Worm (Caenorhabditis elegans) whole organism, L2 larva: ENCODE results near the gene zig-4.

Experiments used
- C34F6.9 ChIP-seq: fragments of 150-350 bp; optimal IDR thresholded peaks from 2 replicates; lab custom pipeline; 2014; ENCODE audit warnings: missing biosample characterization, missing genetic modification characterization
- F13H6.1 ChIP-seq: sonication (generic microtip); optimal IDR thresholded peaks from 2 replicates; lab custom pipeline; 2016; ENCODE audit warnings: missing genetic modification characterization, missing compliant biosample characterization
- R02D3.7 ChIP-seq: fragments of 150-350 bp; optimal IDR thresholded peaks from 2 replicates; lab custom pipeline; 2014; ENCODE audit warnings: missing biosample characterization, missing genetic modification characterization
- Y55F3AM.14 ChIP-seq: fragments of 200-800 bp; sonication (Bioruptor generic); optimal IDR thresholded peaks from 2 replicates; lab custom pipeline; 2018; ENCODE audit warnings: mild to moderate bottlenecking, missing genetic modification characterization, missing compliant biosample characterization
- ZK546.5 ChIP-seq: sonication (generic microtip); optimal IDR thresholded peaks from 2 replicates; lab custom pipeline; 2017; ENCODE audit warnings: missing biosample characterization, missing genetic modification characterization
- alr-1 ChIP-seq: fragments of 150-350 bp; optimal IDR thresholded peaks from 2 replicates; lab custom pipeline; 2014; ENCODE audit warnings: missing biosample characterization, missing genetic modification characterization
- aly-2 ChIP-seq: fragments of 150-350 bp; optimal IDR thresholded peaks from 2 replicates; lab custom pipeline; 2014; ENCODE audit warnings: missing biosample characterization, missing genetic modification characterization
- ama-1 ChIP-seq: fragments of 150-350 bp; optimal IDR thresholded peaks from 2 replicates; lab custom pipeline; 2018; ENCODE audit warnings: inconsistent platforms
- blmp-1 ChIP-seq: sonication (generic microtip); optimal IDR thresholded peaks from 2 replicates; lab custom pipeline; 2017; ENCODE audit warnings: missing genetic modification characterization, mild to moderate bottlenecking, missing compliant biosample characterization, antibody characterized with exemption, moderate library complexity; ENCODE audit not compliant: insufficient read depth
- ceh-16 ChIP-seq: fragments of 150-350 bp; optimal IDR thresholded peaks from 2 replicates; lab custom pipeline; 2014; ENCODE audit warnings: missing biosample characterization, missing genetic modification characterization
- crh-2 ChIP-seq: sonication (generic microtip); optimal IDR thresholded peaks from 2 replicates; lab custom pipeline; 2017; ENCODE audit warnings: missing biosample characterization, missing genetic modification characterization
- egl-27 ChIP-seq: sonication (generic microtip); optimal IDR thresholded peaks from 3 replicates; lab custom pipeline; 2017; ENCODE audit warnings: missing biosample characterization, missing genetic modification reagents, missing genetic modification characterization
- elt-1 ChIP-seq: fragments of 150-350 bp; optimal IDR thresholded peaks from 2 replicates; lab custom pipeline; 2014; ENCODE audit warnings: missing biosample characterization, missing genetic modification characterization
- elt-3 ChIP-seq: sonication (generic microtip); optimal IDR thresholded peaks from 2 replicates; lab custom pipeline; 2017; ENCODE audit warnings: missing biosample characterization, missing genetic modification characterization
- gmeb-1 ChIP-seq: fragments of 150-350 bp; optimal IDR thresholded peaks from 2 replicates; lab custom pipeline; 2014; ENCODE audit warnings: missing biosample characterization, missing genetic modification characterization
- lin-11 ChIP-seq: fragments of 150-350 bp; sonication (generic microtip); optimal IDR thresholded peaks from 2 replicates; lab custom pipeline; 2014; ENCODE audit warnings: missing biosample characterization, missing genetic modification characterization, inconsistent platforms, mixed read lengths
- lin-13 ChIP-seq: fragments of 150-350 bp; optimal IDR thresholded peaks from 2 replicates; lab custom pipeline; 2014; ENCODE audit warnings: missing biosample characterization, missing genetic modification reagents, missing genetic modification characterization
- lin-39 ChIP-seq: fragments of 150-350 bp; optimal IDR thresholded peaks from 2 replicates; lab custom pipeline; 2014; ENCODE audit warnings: missing biosample characterization, missing genetic modification reagents, missing genetic modification characterization
- lsy-2 ChIP-seq, 2 experiments: fragments of 150-350 bp in 1 of 2; sonication (generic microtip) in 1 of 2; optimal IDR thresholded peaks; 2 replicates each; lab custom pipeline; 2014 to 2017; ENCODE audit warnings: missing biosample characterization in 2 of 2, missing genetic modification characterization in 2 of 2
- mbf-1 ChIP-seq: sonication (generic microtip); optimal IDR thresholded peaks from 2 replicates; lab custom pipeline; 2017; ENCODE audit warnings: missing biosample characterization, missing genetic modification characterization
- mdl-1 ChIP-seq, 2 experiments: fragments of 150-350 bp in 1 of 2; sonication (generic microtip) in 1 of 2; optimal IDR thresholded peaks; 2 replicates each; lab custom pipeline; 2017; ENCODE audit warnings: missing biosample characterization in 2 of 2, missing genetic modification characterization in 2 of 2
- nhr-11 ChIP-seq: fragments of 150-350 bp; optimal IDR thresholded peaks from 2 replicates; lab custom pipeline; 2014; ENCODE audit warnings: missing biosample characterization, missing genetic modification characterization
- nhr-12 ChIP-seq: fragments of 150-350 bp; optimal IDR thresholded peaks from 2 replicates; lab custom pipeline; 2014; ENCODE audit warnings: missing biosample characterization, missing genetic modification characterization
- nhr-129 ChIP-seq: fragments of 150-350 bp; optimal IDR thresholded peaks from 2 replicates; lab custom pipeline; 2014; ENCODE audit warnings: missing biosample characterization, missing genetic modification characterization
- nhr-21 ChIP-seq: fragments of 150-350 bp; optimal IDR thresholded peaks from 2 replicates; lab custom pipeline; 2014; ENCODE audit warnings: missing biosample characterization, missing genetic modification characterization
- nhr-23 ChIP-seq: fragments of 150-350 bp; optimal IDR thresholded peaks from 2 replicates; lab custom pipeline; 2014; ENCODE audit warnings: missing biosample characterization, missing genetic modification reagents, missing genetic modification characterization
- nhr-237 ChIP-seq: fragments of 150-350 bp; optimal IDR thresholded peaks from 2 replicates; lab custom pipeline; 2014; ENCODE audit warnings: missing biosample characterization, missing genetic modification characterization
- nhr-25 ChIP-seq: fragments of 150-350 bp; sonication (generic microtip); optimal IDR thresholded peaks from 3 replicates; lab custom pipeline; 2014; ENCODE audit warnings: missing biosample characterization, missing genetic modification characterization
- nhr-6 ChIP-seq: fragments of 150-350 bp; optimal IDR thresholded peaks from 2 replicates; lab custom pipeline; 2014; ENCODE audit warnings: missing biosample characterization, missing genetic modification characterization
- nhr-77 ChIP-seq: fragments of 150-350 bp; optimal IDR thresholded peaks from 2 replicates; lab custom pipeline; 2014; ENCODE audit warnings: missing biosample characterization, missing genetic modification characterization
- peb-1 ChIP-seq: fragments of 150-350 bp; optimal IDR thresholded peaks from 2 replicates; lab custom pipeline; 2014; ENCODE audit warnings: missing biosample characterization, missing genetic modification characterization
- skn-1 ChIP-seq: sonication (generic microtip); optimal IDR thresholded peaks from 2 replicates; lab custom pipeline; 2017; ENCODE audit warnings: missing biosample characterization, missing genetic modification characterization
- sma-3 ChIP-seq: sonication (generic microtip); optimal IDR thresholded peaks from 2 replicates; lab custom pipeline; 2016; ENCODE audit warnings: missing genetic modification reagents, missing genetic modification characterization, missing compliant biosample characterization
- snpc-4 ChIP-seq: fragments of 150-350 bp; optimal IDR thresholded peaks from 2 replicates; lab custom pipeline; 2014; ENCODE audit warnings: missing biosample characterization, missing genetic modification characterization
- unc-39 ChIP-seq: fragments of 150-350 bp; optimal IDR thresholded peaks from 2 replicates; lab custom pipeline; 2014; ENCODE audit warnings: missing biosample characterization, missing genetic modification characterization
- unc-55 ChIP-seq: fragments of 150-350 bp; sonication (generic microtip); optimal IDR thresholded peaks from 3 replicates; lab custom pipeline; 2014; ENCODE audit warnings: missing biosample characterization, missing genetic modification reagents, missing genetic modification characterization
- unc-62 ChIP-seq: fragments of 150-350 bp; optimal IDR thresholded peaks from 2 replicates; lab custom pipeline; 2014; ENCODE audit warnings: missing biosample characterization, missing genetic modification reagents, missing genetic modification characterization
- ztf-1 ChIP-seq: fragments of 200-800 bp; sonication (Bioruptor generic); conservative IDR thresholded peaks from 2 replicates; pipeline ENCODE4 v1.3.6; 2022; ENCODE audit warnings: missing genetic modification characterization, missing compliant biosample characterization
- ztf-11 ChIP-seq: sonication (generic microtip); optimal IDR thresholded peaks from 2 replicates; lab custom pipeline; 2017; ENCODE audit warnings: missing biosample characterization, missing genetic modification characterization
- ztf-4 ChIP-seq: fragments of 150-350 bp; optimal IDR thresholded peaks from 2 replicates; lab custom pipeline; 2014; ENCODE audit warnings: missing biosample characterization, missing genetic modification characterization

zig-4 gene

ce11 chrX:7921130-7921529 lies 4.1 kb upstream of the zig-4 start:
- no peak for TF ChIP-seq mbf-1 (tag; lab: Kevin White, UChicago)
- TF ChIP-seq, all 48 proteins: peak for 0

- TF ChIP-seq skn-1 (tag; lab: Kevin White, UChicago) = no peak
- TF ChIP-seq nhr-23 (tag; lab: Kevin White, UChicago) = no peak
Observed at ce11 chrX:7930450-7930849, 5.2 kb downstream of the zig-4 start, which contains the start of gene zig-3. Gene zig-3 (plus strand): TSS chrX:7930750.

ce11 chrX:7932453-7932852 lies 7.2 kb downstream of the zig-4 start:
- TF ChIP-seq R02D3.7 (tag; lab: Kevin White, UChicago) (no peak), Y55F3AM.14 (no peak), nhr-237 (tag; lab: Kevin White, UChicago) (no peak), blmp-1 (tag; lab: Kevin White, UChicago) (no peak), nhr-129 (tag; lab: Kevin White, UChicago) (peak; percentile 45), nhr-6 (no peak), peb-1 (tag; lab: Kevin White, UChicago) (no peak), ama-1 (lab: Kevin White, UChicago) (no peak)

- TF ChIP-seq nhr-21 (tag; lab: Kevin White, UChicago) (no peak), alr-1 (tag; lab: Kevin White, UChicago) (no peak), nhr-129 (tag; lab: Kevin White, UChicago) (no peak), egl-27 (tag; lab: Kevin White, UChicago) (no peak), C34F6.9 (tag; lab: Kevin White, UChicago) (no peak), ztf-1 (GFP tag; lab: Robert Waterston, UW) (no peak), blmp-1 (tag; lab: Kevin White, UChicago) (no peak)
- TF ChIP-seq, all 48 proteins: peak for 0
Observed at ce11 chrX:7942675-7943074, 17.4 kb downstream of the zig-4 start.

ce11 chrX:7944999-7945398 lies 19.8 kb downstream of the zig-4 start, which contains the start of gene tnt-3:
Gene tnt-3 (minus strand): TSS chrX:7945099.
- TF ChIP-seq ztf-11 (tag; lab: Kevin White, UChicago) = no peak
- no peak for TF ChIP-seq ztf-4
- TF ChIP-seq Y55F3AM.14 = no peak

- TF ChIP-seq nhr-23 (tag; lab: Kevin White, UChicago) = no peak
- peak; percentile 25 for TF ChIP-seq F13H6.1
- TF ChIP-seq, all 48 proteins: peak for 1
Observed at ce11 chrX:7945438-7945837, 20.2 kb downstream of the zig-4 start.

ce11 chrX:7951578-7951977 lies 26.3 kb downstream of the zig-4 start:
- TF ChIP-seq ZK546.5 (tag; lab: Kevin White, UChicago) (no peak), ceh-16 (tag; lab: Kevin White, UChicago) (peak; percentile 14), elt-1 (tag; lab: Kevin White, UChicago) (no peak), nhr-6 (peak; percentile 77), unc-39 (no peak), nhr-25 (tag; lab: Kevin White, UChicago) (peak; percentile 61), elt-3 (tag; lab: Kevin White, UChicago) (no peak), nhr-237 (tag; lab: Kevin White, UChicago) (no peak), F13H6.1 (peak; percentile 82), gmeb-1 (tag; lab: Kevin White, UChicago) (peak; percentile 42), lin-39 (tag; lab: Kevin White, UChicago) (no peak), lin-13 (peak; percentile 67), skn-1 (tag; lab: Kevin White, UChicago) (no peak), sma-3 (GFP tag; lab: Kevin White, UChicago) (peak; percentile 74), unc-55 (GFP tag; lab: Kevin White, UChicago) (peak; percentile 77), nhr-11 (no peak), nhr-129 (tag; lab: Kevin White, UChicago) (peak; percentile 91), lsy-2 (tag; optimal IDR thresholded peaks at IDR 0.05; lab: Kevin White, UChicago) (peak; percentile 18 to 80), lin-11 (tag; lab: Kevin White, UChicago) (peak; percentile 92), nhr-23 (tag; lab: Kevin White, UChicago) (no peak), aly-2 (tag; lab: Kevin White, UChicago) (no peak), crh-2 (tag; lab: Kevin White, UChicago) (peak; percentile 82), R02D3.7 (tag; lab: Kevin White, UChicago) (no peak), ztf-4 (peak; percentile 38), peb-1 (tag; lab: Kevin White, UChicago) (no peak), C34F6.9 (tag; lab: Kevin White, UChicago) (peak; percentile 93), mdl-1 (tag; optimal IDR thresholded peaks at IDR 0.05; lab: Kevin White, UChicago) (peak; percentile 55 to 80), ztf-1 (GFP tag; lab: Robert Waterston, UW) (no peak), unc-62 (GFP tag; lab: Kevin White, UChicago) (no peak), mbf-1 (tag; lab: Kevin White, UChicago) (no peak), snpc-4 (tag; lab: Kevin White, UChicago) (no peak), nhr-12 (no peak), nhr-77 (tag; lab: Kevin White, UChicago) (no peak), egl-27 (tag; lab: Kevin White, UChicago) (peak; percentile 53)
